Fruit fly (Drosophila melanogaster): ENCODE measurements around the gene IntS11.

The IntS11 gene

dm6 chr3R:29725577-29726240, 19.4 kb upstream of the IntS11 start, which contains the start of gene Kul:
Gene Kul (plus strand): TSS chr3R:29725830.
- TF ChIP-seq OdsH (GFP tag; optimal IDR thresholded peaks at IDR 0.05) (peak; percentile 2), foxo (GFP tag; optimal IDR thresholded peaks at IDR 0.05) (peak in 1 of 2 experiments; percentile 19), rgr (GFP tag; optimal IDR thresholded peaks at IDR 0.05) (peak; percentile 11), pan (optimal IDR thresholded peaks at IDR 0.05) (no peak), dl (GFP tag; optimal IDR thresholded peaks at IDR 0.05; ENCODE audit: insufficient read depth in 1 of 2, partially characterized antibody in 2 of 2) (no peak), h (GFP tag; optimal IDR thresholded peaks at IDR 0.05) (no peak), HLH106 (tag; optimal IDR thresholded peaks at IDR 0.05) (peak; percentile 31), GATAd (GFP tag; optimal IDR thresholded peaks at IDR 0.05) (peak; percentile 2), Hnf4 (GFP tag; optimal IDR thresholded peaks at IDR 0.05) (peak; percentile 82)

- TF ChIP-seq Rel (GFP tag; optimal IDR thresholded peaks at IDR 0.05) (no peak), Rel (tag; optimal IDR thresholded peaks at IDR 0.05) (peak; percentile 82), pan (optimal IDR thresholded peaks at IDR 0.05) (no peak)
These were observed 18.9 kb upstream of the IntS11 start for dm6 chr3R:29726277-29726676.

dm6 chr3R:29736678-29737093, 8.5 kb upstream of the IntS11 start, which contains the start of the genes CG7601 and CIA30:
Gene CG7601 (minus strand): TSS chr3R:29736745.
Gene CIA30 (plus strand): TSS chr3R:29736965.
- peak; percentile 96 to 99 for TF ChIP-seq foxo (GFP tag; optimal IDR thresholded peaks at IDR 0.05)
- TF ChIP-seq Sp1 (GFP tag; optimal IDR thresholded peaks at IDR 0.05), result peak; percentile 98
- TF ChIP-seq Hr78 (GFP tag; optimal IDR thresholded peaks at IDR 0.05), result no peak
- no peak for TF ChIP-seq pan (optimal IDR thresholded peaks at IDR 0.05)
- TF ChIP-seq CG32264 (GFP tag; optimal IDR thresholded peaks at IDR 0.05), result peak; percentile 98
- TF ChIP-seq Jra (GFP tag; optimal IDR thresholded peaks at IDR 0.05), result peak; percentile 98
- TF ChIP-seq GATAd (GFP tag; optimal IDR thresholded peaks at IDR 0.05), result peak; percentile 94
- no peak for TF ChIP-seq brk (GFP tag; optimal IDR thresholded peaks at IDR 0.05)
- TF ChIP-seq jim (GFP tag; optimal IDR thresholded peaks at IDR 0.05), result peak; percentile 96
- peak; percentile 99 for TF ChIP-seq fru (GFP tag; optimal IDR thresholded peaks at IDR 0.05)
- TF ChIP-seq CG9705 (GFP tag; optimal IDR thresholded peaks at IDR 0.05), result peak; percentile 99
- peak; percentile 99 for TF ChIP-seq Hnf4 (GFP tag; optimal IDR thresholded peaks at IDR 0.05)
- TF ChIP-seq dl (GFP tag; optimal IDR thresholded peaks at IDR 0.05; ENCODE audit: insufficient read depth in 1 of 2, partially characterized antibody in 2 of 2), result no peak
- peak; percentile 99 for TF ChIP-seq br (GFP tag; optimal IDR thresholded peaks at IDR 0.05)
- peak; percentile 95 for TF ChIP-seq dsf (GFP tag; optimal IDR thresholded peaks at IDR 0.05; ENCODE audit: borderline replicate concordance)
- peak; percentile 96 for TF ChIP-seq sage (GFP tag; optimal IDR thresholded peaks at IDR 0.05)
- TF ChIP-seq sv (GFP tag; optimal IDR thresholded peaks at IDR 0.05), result peak; percentile 98
- TF ChIP-seq psq (GFP tag; optimal IDR thresholded peaks at IDR 0.05), result peak; percentile 96
- no peak for TF ChIP-seq Dif (GFP tag; optimal IDR thresholded peaks at IDR 0.05; ENCODE audit: partially characterized antibody)
- no peak for TF ChIP-seq Vsx2 (GFP tag; optimal IDR thresholded peaks at IDR 0.05; ENCODE audit: partially characterized antibody)
- peak; percentile 99 for TF ChIP-seq h (GFP tag; optimal IDR thresholded peaks at IDR 0.05)
- TF ChIP-seq woc (GFP tag; optimal IDR thresholded peaks at IDR 0.05), result peak; percentile 100
- TF ChIP-seq ey (GFP tag; optimal IDR thresholded peaks at IDR 0.05), result peak; percentile 99
- TF ChIP-seq Dfd (GFP tag; optimal IDR thresholded peaks at IDR 0.05), result peak; percentile 98
- peak; percentile 93 for TF ChIP-seq Mio (GFP tag; optimal IDR thresholded peaks at IDR 0.05)
- TF ChIP-seq Myc (optimal IDR thresholded peaks at IDR 0.05), result no peak
- peak; percentile 85 for TF ChIP-seq Rel (GFP tag; optimal IDR thresholded peaks at IDR 0.05)
- TF ChIP-seq Rel (tag; optimal IDR thresholded peaks at IDR 0.05), result peak; percentile 93
- no peak for TF ChIP-seq N (GFP tag; optimal IDR thresholded peaks at IDR 0.05)
- TF ChIP-seq dmrt93B (GFP tag; optimal IDR thresholded peaks at IDR 0.05), result peak; percentile 99
- peak; percentile 99 for TF ChIP-seq rgr (GFP tag; optimal IDR thresholded peaks at IDR 0.05)
- TF ChIP-seq lola (GFP tag; optimal IDR thresholded peaks at IDR 0.05), result no peak
- TF ChIP-seq Hr83 (GFP tag; optimal IDR thresholded peaks at IDR 0.05; ENCODE audit: poor library complexity, severe bottlenecking), result peak; percentile 98
- TF ChIP-seq OdsH (GFP tag; optimal IDR thresholded peaks at IDR 0.05), result peak; percentile 98
- TF ChIP-seq tai (GFP tag; optimal IDR thresholded peaks at IDR 0.05), result no peak
- peak; percentile 99 for TF ChIP-seq HLH106 (tag; optimal IDR thresholded peaks at IDR 0.05)
- TF ChIP-seq Abd-B (GFP tag; optimal IDR thresholded peaks at IDR 0.05), result no peak
- TF ChIP-seq CrebA (GFP tag; optimal IDR thresholded peaks at IDR 0.05; ENCODE audit: borderline replicate concordance), result no peak
- no peak for TF ChIP-seq usp (GFP tag; optimal IDR thresholded peaks at IDR 0.05)

Data from whole organism, wandering third instar larva.